Worm (Caenorhabditis elegans): ENCODE measurements around the gene moma-1.

Gene moma-1

ce11 chrIII:852296-852695 lies at the start of gene moma-1:
moma-1 (minus strand) TSS chrIII:852396.
- TF ChIP-seq ztf-4 (tag; optimal IDR thresholded peaks at IDR 0.05) (no peak), nhr-67 (tag; optimal IDR thresholded peaks at IDR 0.05) (no peak), nhr-28 (tag; optimal IDR thresholded peaks at IDR 0.05) (no peak), egl-27 (tag; optimal IDR thresholded peaks at IDR 0.05) (no peak), egl-5 (tag; optimal IDR thresholded peaks at IDR 0.05) (no peak), ceh-28 (tag; optimal IDR thresholded peaks at IDR 0.05) (no peak), nfya-1 (tag; optimal IDR thresholded peaks at IDR 0.05; ENCODE audit: insufficient read depth) (no peak), elt-2 (tag; optimal IDR thresholded peaks at IDR 0.05) (no peak), tbx-2 (tag; optimal IDR thresholded peaks at IDR 0.05) (no peak), nhr-11 (tag; optimal IDR thresholded peaks at IDR 0.05) (no peak), aly-2 (tag; optimal IDR thresholded peaks at IDR 0.05) (no peak)

ce11 chrIII:901600-902250 lies 49.5 kb upstream of the moma-1 start:
- TF ChIP-seq sea-2 (GFP tag; optimal IDR thresholded peaks at IDR 0.05), result no peak
- TF ChIP-seq elt-1 (tag; optimal IDR thresholded peaks at IDR 0.05), result no peak
- TF ChIP-seq lin-39 (tag; optimal IDR thresholded peaks at IDR 0.05), result no peak
- no peak for TF ChIP-seq unc-39 (tag; optimal IDR thresholded peaks at IDR 0.05)
- no peak for TF ChIP-seq nhr-67 (tag; optimal IDR thresholded peaks at IDR 0.05)
- no peak for TF ChIP-seq nhr-25 (tag; optimal IDR thresholded peaks at IDR 0.05)
- TF ChIP-seq mdl-1 (tag; optimal IDR thresholded peaks at IDR 0.05), result no peak
- no peak for TF ChIP-seq nfya-1 (tag; optimal IDR thresholded peaks at IDR 0.05; ENCODE audit: insufficient read depth)
- no peak for TF ChIP-seq lsy-12 (tag; optimal IDR thresholded peaks at IDR 0.05)
- no peak for TF ChIP-seq unc-62 (GFP tag; optimal IDR thresholded peaks at IDR 0.05)
- TF ChIP-seq nhr-76 (tag; optimal IDR thresholded peaks at IDR 0.05), result no peak
- no peak for TF ChIP-seq nhr-11 (tag; optimal IDR thresholded peaks at IDR 0.05)
- no peak for TF ChIP-seq nhr-237 (tag; optimal IDR thresholded peaks at IDR 0.05)
- TF ChIP-seq nhr-12 (tag; optimal IDR thresholded peaks at IDR 0.05), result no peak
- TF ChIP-seq snpc-4 (tag; optimal IDR thresholded peaks at IDR 0.05), result no peak
- peak; percentile 33 for TF ChIP-seq pha-4 (tag; optimal IDR thresholded peaks at IDR 0.05)
- no peak for TF ChIP-seq ceh-16 (tag; optimal IDR thresholded peaks at IDR 0.05)
- no peak for TF ChIP-seq aly-2 (tag; optimal IDR thresholded peaks at IDR 0.05)
- TF ChIP-seq eor-1 (tag; optimal IDR thresholded peaks at IDR 0.05), result no peak
- no peak for TF ChIP-seq R02D3.7 (tag; optimal IDR thresholded peaks at IDR 0.05)
- peak; percentile 9 for TF ChIP-seq hmg-11 (tag; optimal IDR thresholded peaks at IDR 0.05)
- no peak for TF ChIP-seq mml-1 (tag; optimal IDR thresholded peaks at IDR 0.05)
- no peak for TF ChIP-seq pqm-1 (tag; optimal IDR thresholded peaks at IDR 0.05)
- peak; percentile 34 for TF ChIP-seq elt-2 (tag; optimal IDR thresholded peaks at IDR 0.05)
- no peak for TF ChIP-seq ztf-4 (tag; optimal IDR thresholded peaks at IDR 0.05)
- no peak for TF ChIP-seq fos-1 (tag; optimal IDR thresholded peaks at IDR 0.05)
- TF ChIP-seq nhr-23 (tag; optimal IDR thresholded peaks at IDR 0.05), result peak; percentile 11
- no peak for TF ChIP-seq skn-1 (tag; optimal IDR thresholded peaks at IDR 0.05)
- TF ChIP-seq ztf-11 (tag; optimal IDR thresholded peaks at IDR 0.05), result no peak
- no peak for TF ChIP-seq ceh-9 (tag; optimal IDR thresholded peaks at IDR 0.05)
- TF ChIP-seq fkh-10 (GFP tag; optimal IDR thresholded peaks at IDR 0.05), result no peak
- no peak for TF ChIP-seq egl-5 (tag; optimal IDR thresholded peaks at IDR 0.05)
- no peak for TF ChIP-seq fkh-2 (tag; optimal IDR thresholded peaks at IDR 0.05)
- TF ChIP-seq lin-15B (tag; optimal IDR thresholded peaks at IDR 0.05), result peak; percentile 32
- TF ChIP-seq ceh-82 (tag; optimal IDR thresholded peaks at IDR 0.05), result no peak
- no peak for TF ChIP-seq zag-1 (tag; optimal IDR thresholded peaks at IDR 0.05)
- TF ChIP-seq elt-3 (tag; optimal IDR thresholded peaks at IDR 0.05), result no peak
- no peak for TF ChIP-seq ZK546.5 (tag; optimal IDR thresholded peaks at IDR 0.05)
- TF ChIP-seq tbx-2 (tag; optimal IDR thresholded peaks at IDR 0.05), result no peak
- TF ChIP-seq egl-27 (tag; optimal IDR thresholded peaks at IDR 0.05), result no peak
- no peak for TF ChIP-seq jun-1 (tag; optimal IDR thresholded peaks at IDR 0.05)
- no peak for TF ChIP-seq nhr-28 (tag; optimal IDR thresholded peaks at IDR 0.05)
- TF ChIP-seq ceh-28 (tag; optimal IDR thresholded peaks at IDR 0.05), result no peak
- no peak for TF ChIP-seq ama-1 (optimal IDR thresholded peaks at IDR 0.05)
- TF ChIP-seq nhr-77 (tag; optimal IDR thresholded peaks at IDR 0.05), result no peak

Data from whole organism, L3 larva.